Worm (Caenorhabditis elegans) whole organism, L4/young adult: Measurements from ENCODE around the gene K08E4.7.

Experiments used
- W03F9.2 ChIP-seq: fragments of 150-350 bp; optimal IDR thresholded peaks from 2 replicates; lab custom pipeline; 2014; ENCODE audit warnings: missing biosample characterization, missing genetic modification characterization
- dao-5 ChIP-seq: sonication (generic microtip); optimal IDR thresholded peaks from 2 replicates; lab custom pipeline; 2016; ENCODE audit warnings: missing genotype, missing genetic modification characterization, moderate library complexity, missing compliant biosample characterization

DNA sequence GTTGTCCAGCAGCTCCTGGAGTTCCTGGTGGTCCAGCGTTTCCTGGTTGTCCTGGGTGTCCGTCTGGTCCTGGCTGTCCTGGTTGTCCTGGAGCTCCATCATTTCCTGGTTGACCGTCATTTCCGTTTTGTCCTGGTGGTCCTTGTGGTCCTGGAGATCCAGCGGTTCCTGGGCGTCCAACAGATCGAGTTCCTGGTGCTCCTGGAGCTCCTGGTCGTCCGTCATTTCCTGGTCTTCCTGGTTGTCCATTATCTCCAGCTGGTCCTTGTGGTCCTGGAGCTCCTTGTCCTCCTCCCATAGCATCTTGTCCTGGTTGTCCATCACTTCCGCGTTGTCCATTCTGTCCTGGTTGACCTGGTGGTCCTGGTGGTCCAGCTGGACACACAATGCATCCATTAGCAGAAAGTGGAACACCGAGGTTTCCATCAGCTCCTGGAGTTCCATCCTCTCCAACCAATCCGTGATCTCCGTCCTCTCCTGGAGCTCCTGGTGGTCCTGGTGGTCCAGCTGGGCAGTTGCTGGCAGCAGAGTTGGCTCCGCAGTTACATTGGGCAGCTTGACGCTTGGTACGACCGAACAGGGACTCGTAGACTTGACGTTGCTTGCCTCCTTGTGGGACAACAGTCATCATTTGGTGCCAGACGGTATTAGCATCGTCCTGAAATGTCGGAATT, 33.5 kb downstream of the K08E4.7 start:
- TF ChIP-seq dao-5 (tag; lab: Kevin White, UChicago) (no peak), W03F9.2 (no peak)
